Worm (Caenorhabditis elegans) whole organism, young adult: ENCODE data around the gene cth-2.
A peak's percentile ranks its signal among the peaks of the same experiment; 100 is the strongest.

ENCODE experiments used
- B0019.2 ChIP-seq: fragments of 200-800 bp; sonication (Bioruptor generic); conservative IDR thresholded peaks from 2 replicates; pipeline ENCODE4 v1.3.6; 2022; ENCODE audit warnings: missing genetic modification reagents, missing genetic modification characterization, missing compliant biosample characterization
- B0336.3 ChIP-seq: fragments of 200-800 bp; sonication (Bioruptor generic); IDR thresholded peaks from 2 replicates; pipeline ENCODE4 v1.3.6; 2022; ENCODE audit warnings: missing genetic modification characterization, missing compliant biosample characterization
- F39B2.1 ChIP-seq: fragments of 200-800 bp; sonication (Bioruptor generic); IDR thresholded peaks from 2 replicates; pipeline ENCODE4 v1.3.6; 2022; ENCODE audit warnings: missing genetic modification reagents, missing genetic modification characterization, missing compliant biosample characterization
- K11D2.4 ChIP-seq: fragments of 200-800 bp; sonication (Bioruptor generic); IDR thresholded peaks from 2 replicates; pipeline ENCODE4 v1.3.6; 2022; ENCODE audit warnings: missing genetic modification reagents, missing genetic modification characterization, missing compliant biosample characterization
- Y53G8AR.9 ChIP-seq: fragments of 200-800 bp; sonication (Bioruptor generic); conservative IDR thresholded peaks from 2 replicates; pipeline ENCODE4 v1.3.6; 2022; ENCODE audit warnings: missing genetic modification reagents, missing genetic modification characterization, missing compliant biosample characterization
- Y56A3A.18 ChIP-seq: fragments of 200-800 bp; sonication (Bioruptor generic); IDR thresholded peaks from 2 replicates; pipeline ENCODE4 v1.3.6; 2022; ENCODE audit warnings: missing genetic modification reagents, missing genetic modification characterization, missing compliant biosample characterization
- ama-1 ChIP-seq, 3 experiments: fragments of 150-350 bp in 1 of 3; sonication (generic microtip) in 2 of 3; optimal IDR thresholded peaks; 2 replicates each; lab custom pipeline; 2014 to 2018; ENCODE audit warnings: missing biosample characterization in 2 of 3, missing genetic modification characterization in 2 of 3, missing genetic modification reagents in 2 of 3
- bed-1 ChIP-seq: fragments of 200-800 bp; sonication (Bioruptor generic); IDR thresholded peaks from 2 replicates; pipeline ENCODE4 v1.3.6; 2022; ENCODE audit warnings: missing genetic modification reagents, missing genetic modification characterization, missing compliant biosample characterization
- cebp-1 ChIP-seq, 2 experiments: fragments of 200-800 bp in 1 of 2; sonication (Bioruptor generic) in 1 of 2; sonication (generic microtip) in 1 of 2; IDR thresholded peaks in 1 of 2; optimal IDR thresholded peaks in 1 of 2; 2 replicates each; pipeline versions ENCODE4 v1.3.6 to Lab custom; 2017 to 2022; ENCODE audit warnings: missing compliant biosample characterization in 2 of 2, missing genetic modification characterization in 2 of 2, mild to moderate bottlenecking in 1 of 2, missing genetic modification reagents in 1 of 2, moderate library complexity in 1 of 2
- ceh-27 ChIP-seq: fragments of 200-800 bp; sonication (Bioruptor generic); optimal IDR thresholded peaks from 2 replicates; lab custom pipeline; 2018; ENCODE audit warnings: mild to moderate bottlenecking, missing genetic modification characterization, moderate library complexity, missing compliant biosample characterization
- chd-7 ChIP-seq: sonication (generic microtip); optimal IDR thresholded peaks from 2 replicates; lab custom pipeline; 2016; ENCODE audit warnings: mild to moderate bottlenecking, missing genetic modification characterization, moderate library complexity, missing compliant biosample characterization
- dox-1 ChIP-seq: fragments of 200-800 bp; sonication (Bioruptor generic); IDR thresholded peaks from 2 replicates; pipeline ENCODE4 v1.3.6; 2022; ENCODE audit warnings: missing genetic modification reagents, missing genetic modification characterization, missing compliant biosample characterization
- efl-1 ChIP-seq: fragments of 150-350 bp; optimal IDR thresholded peaks from 2 replicates; lab custom pipeline; 2014; ENCODE audit warnings: missing biosample characterization, missing genetic modification reagents, missing genetic modification characterization
- egrh-3 ChIP-seq: fragments of 200-800 bp; sonication (Bioruptor generic); IDR thresholded peaks from 2 replicates; pipeline ENCODE4 v1.3.6; 2022; ENCODE audit warnings: missing genetic modification reagents, missing genetic modification characterization, missing compliant biosample characterization
- ekl-4 ChIP-seq: fragments of 200-800 bp; sonication (Bioruptor generic); IDR thresholded peaks from 2 replicates; pipeline ENCODE4 v1.3.6; 2022; ENCODE audit warnings: missing genetic modification reagents, missing genetic modification characterization, missing compliant biosample characterization
- fkh-3 ChIP-seq: sonication (generic microtip); optimal IDR thresholded peaks from 2 replicates; lab custom pipeline; 2016; ENCODE audit warnings: mild to moderate bottlenecking, missing genetic modification characterization, missing compliant biosample characterization
- hlh-12 ChIP-seq: sonication (generic microtip); optimal IDR thresholded peaks from 2 replicates; lab custom pipeline; 2016; ENCODE audit warnings: missing genetic modification characterization, missing compliant biosample characterization
- hmg-1.2 ChIP-seq: fragments of 200-800 bp; sonication (Bioruptor generic); IDR thresholded peaks from 2 replicates; pipeline ENCODE4 v1.3.6; 2022; ENCODE audit warnings: missing genetic modification reagents, missing genetic modification characterization, missing compliant biosample characterization
- hrde-1 ChIP-seq: sonication (generic microtip); optimal IDR thresholded peaks from 2 replicates; lab custom pipeline; 2016; ENCODE audit warnings: missing genetic modification characterization, mild to moderate bottlenecking, missing compliant biosample characterization, moderate library complexity, missing genotype, missing genetic modification reagents, borderline replicate concordance
- let-607 ChIP-seq, 2 experiments: fragments of 200-800 bp in 1 of 2; sonication (Bioruptor generic) in 1 of 2; sonication (generic microtip) in 1 of 2; optimal IDR thresholded peaks; 2 replicates each; lab custom pipeline; 2016 to 2018; ENCODE audit warnings: mild to moderate bottlenecking in 2 of 2, missing compliant biosample characterization in 2 of 2, missing genetic modification characterization in 2 of 2, moderate library complexity in 2 of 2, missing genotype in 1 of 2
- lin-35 ChIP-seq, 3 experiments: fragments of 150-350 bp in 2 of 3; sonication (generic microtip) in 1 of 3; optimal IDR thresholded peaks; 2 replicates each; lab custom pipeline; 2014 to 2018; ENCODE audit warnings: missing biosample characterization in 3 of 3, missing genetic modification characterization in 3 of 3, missing genetic modification reagents in 3 of 3
- lir-1 ChIP-seq: fragments of 200-800 bp; sonication (Bioruptor generic); conservative IDR thresholded peaks from 2 replicates; pipeline ENCODE4 v1.3.6; 2022; ENCODE audit warnings: missing genetic modification reagents, missing genetic modification characterization, missing compliant biosample characterization
- lsl-1 ChIP-seq: fragments of 200-800 bp; sonication (Bioruptor generic); optimal IDR thresholded peaks from 2 replicates; lab custom pipeline; 2018; ENCODE audit warnings: mild to moderate bottlenecking, missing genetic modification characterization, moderate library complexity, missing compliant biosample characterization
- madf-6 ChIP-seq: fragments of 200-800 bp; sonication (Bioruptor generic); IDR thresholded peaks from 2 replicates; pipeline ENCODE4 v1.3.6; 2022; ENCODE audit warnings: missing genetic modification reagents, missing genetic modification characterization, missing compliant biosample characterization
- mcd-1 ChIP-seq: fragments of 200-800 bp; sonication (Bioruptor generic); IDR thresholded peaks from 2 replicates; pipeline ENCODE4 v1.3.6; 2022; ENCODE audit warnings: missing genetic modification reagents, missing genetic modification characterization, missing compliant biosample characterization
- nfyb-1 ChIP-seq: fragments of 200-800 bp; sonication (Bioruptor generic); IDR thresholded peaks from 2 replicates; pipeline ENCODE4 v1.3.6; 2022; ENCODE audit warnings: missing genetic modification reagents, missing genetic modification characterization, missing compliant biosample characterization
- nhr-120 ChIP-seq: fragments of 200-800 bp; sonication (Bioruptor generic); IDR thresholded peaks from 2 replicates; pipeline ENCODE4 v1.3.6; 2022; ENCODE audit warnings: missing genetic modification characterization, missing compliant biosample characterization
- nhr-80 ChIP-seq: sonication (generic microtip); optimal IDR thresholded peaks from 2 replicates; lab custom pipeline; 2016; ENCODE audit warnings: missing genetic modification characterization, missing compliant biosample characterization
- pbrm-1 ChIP-seq: fragments of 200-800 bp; sonication (Bioruptor generic); IDR thresholded peaks from 2 replicates; pipeline ENCODE4 v1.3.6; 2022; ENCODE audit warnings: missing genetic modification reagents, missing genetic modification characterization, missing compliant biosample characterization
- repo-1 ChIP-seq: sonication (generic microtip); optimal IDR thresholded peaks from 2 replicates; lab custom pipeline; 2017; ENCODE audit warnings: mild to moderate bottlenecking, missing genetic modification characterization, missing compliant biosample characterization
- sea-2 ChIP-seq: fragments of 200-800 bp; sonication (Bioruptor generic); IDR thresholded peaks from 2 replicates; pipeline ENCODE4 v1.3.6; 2022; ENCODE audit warnings: missing genetic modification characterization, missing compliant biosample characterization
- snpc-1.1 ChIP-seq: sonication (generic microtip); optimal IDR thresholded peaks from 2 replicates; lab custom pipeline; 2017; ENCODE audit warnings: missing genetic modification characterization, mild to moderate bottlenecking, missing compliant biosample characterization, antibody characterized with exemption, moderate library complexity, missing genotype, missing genetic modification reagents; ENCODE audit not compliant: insufficient read depth
- tlf-1 ChIP-seq: fragments of 200-800 bp; sonication (Bioruptor generic); optimal IDR thresholded peaks from 2 replicates; lab custom pipeline; 2018; ENCODE audit warnings: mild to moderate bottlenecking, missing genetic modification characterization, missing compliant biosample characterization
- unc-130 ChIP-seq: sonication (generic microtip); optimal IDR thresholded peaks from 2 replicates; lab custom pipeline; 2016; ENCODE audit warnings: missing genetic modification reagents, missing genetic modification characterization, missing compliant biosample characterization
- xnd-1 ChIP-seq: sonication (generic microtip); optimal IDR thresholded peaks from 2 replicates; lab custom pipeline; 2016; ENCODE audit warnings: missing genotype, missing genetic modification reagents, missing genetic modification characterization, missing compliant biosample characterization
- zim-3 ChIP-seq: sonication (generic microtip); optimal IDR thresholded peaks from 2 replicates; lab custom pipeline; 2017; ENCODE audit warnings: mild to moderate bottlenecking, missing genetic modification characterization, moderate library complexity, missing compliant biosample characterization
- ztf-18 ChIP-seq: sonication (generic microtip); optimal IDR thresholded peaks from 2 replicates; lab custom pipeline; 2016; ENCODE audit warnings: missing genotype, mild to moderate bottlenecking, missing genetic modification characterization, missing compliant biosample characterization
- ztf-22 ChIP-seq: fragments of 200-800 bp; sonication (Bioruptor generic); optimal IDR thresholded peaks from 2 replicates; lab custom pipeline; 2018; ENCODE audit warnings: mild to moderate bottlenecking, missing genetic modification characterization, moderate library complexity, missing compliant biosample characterization
- ztf-25 ChIP-seq: fragments of 200-800 bp; sonication (Bioruptor generic); IDR thresholded peaks from 2 replicates; pipeline ENCODE4 v1.3.6; 2022; ENCODE audit warnings: missing genetic modification reagents, missing genetic modification characterization, missing compliant biosample characterization

cth-2 gene

DNA sequence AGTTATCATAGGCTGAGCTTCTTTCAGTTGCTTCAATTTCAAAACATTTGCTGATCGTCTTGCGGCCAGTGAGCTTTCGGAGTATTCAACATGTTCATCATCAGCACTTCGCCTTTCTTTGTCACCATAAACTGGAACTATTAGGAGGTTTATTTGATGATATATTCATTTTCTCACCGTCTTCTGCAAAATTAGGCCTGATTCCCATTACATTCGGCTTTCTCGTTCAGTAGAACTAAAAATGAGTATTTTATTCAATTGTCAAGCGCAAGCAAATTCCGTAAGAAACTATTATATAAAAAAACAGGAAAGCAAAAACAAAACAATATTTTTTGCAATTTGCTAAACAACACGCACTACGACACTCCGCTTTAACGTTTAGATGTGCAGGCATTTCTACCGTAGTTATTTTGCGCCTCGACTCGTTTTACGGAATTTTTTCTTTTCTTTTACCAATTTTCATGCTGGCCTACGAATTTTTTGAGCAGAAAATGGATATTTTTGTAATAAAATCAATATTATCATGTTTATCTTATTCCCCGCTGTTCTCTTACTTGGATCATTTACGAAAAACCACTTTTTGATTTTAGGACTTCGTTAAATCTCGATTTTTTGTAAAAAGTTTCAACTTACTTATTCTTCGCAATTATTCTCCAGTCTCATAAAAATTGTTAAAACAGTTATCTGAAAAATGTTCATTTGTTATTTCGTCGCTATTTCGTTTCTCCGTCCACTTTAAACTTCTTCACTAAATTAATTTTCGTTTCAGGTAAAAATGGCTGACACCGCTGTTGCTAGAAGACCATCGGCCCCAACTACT, 47.2 kb upstream of the cth-2 start, which contains the start of the genes farl-11 and rpl-33 (continued):
- peak; percentile 25 for TF ChIP-seq ceh-27 (GFP tag; lab: Kevin White, UChicago)
- TF ChIP-seq nhr-120: no peak
- peak in 1 of 3 experiments; percentile 51 for TF ChIP-seq lin-35 (GFP tag; optimal IDR thresholded peaks at IDR 0.05; lab: Kevin White, UChicago)
- peak; percentile 18 for TF ChIP-seq efl-1 (GFP tag; lab: Kevin White, UChicago)
- no peak for TF ChIP-seq ekl-4
- peak; percentile 50 for TF ChIP-seq mcd-1 (GFP tag; lab: Robert Waterston, UW)
- TF ChIP-seq ztf-22 (GFP tag; lab: Kevin White, UChicago): no peak

DNA sequence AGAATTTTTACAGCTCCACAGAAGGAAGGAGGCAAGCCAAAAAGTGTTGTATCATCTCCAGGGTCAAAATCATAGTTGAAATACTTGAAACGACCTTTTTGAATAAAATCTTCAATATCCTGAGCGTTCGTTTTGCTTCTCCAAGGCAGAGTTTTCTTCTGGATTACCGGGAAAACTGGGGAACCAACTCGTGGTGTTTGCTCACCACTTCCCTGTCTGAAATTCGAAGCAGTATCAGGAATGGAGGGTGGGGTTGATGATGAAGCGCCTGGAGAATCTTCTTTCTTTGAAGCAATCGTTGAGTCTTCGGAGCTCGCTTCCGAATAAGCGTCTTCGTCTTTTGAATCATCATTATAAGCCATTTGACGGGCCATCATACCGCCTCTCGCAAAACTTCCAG, 45.4 kb upstream of the cth-2 start:
- TF ChIP-seq lsl-1 (GFP tag; lab: Kevin White, UChicago) (no peak), sea-2 (GFP tag; lab: Robert Waterston, UW) (no peak)

DNA sequence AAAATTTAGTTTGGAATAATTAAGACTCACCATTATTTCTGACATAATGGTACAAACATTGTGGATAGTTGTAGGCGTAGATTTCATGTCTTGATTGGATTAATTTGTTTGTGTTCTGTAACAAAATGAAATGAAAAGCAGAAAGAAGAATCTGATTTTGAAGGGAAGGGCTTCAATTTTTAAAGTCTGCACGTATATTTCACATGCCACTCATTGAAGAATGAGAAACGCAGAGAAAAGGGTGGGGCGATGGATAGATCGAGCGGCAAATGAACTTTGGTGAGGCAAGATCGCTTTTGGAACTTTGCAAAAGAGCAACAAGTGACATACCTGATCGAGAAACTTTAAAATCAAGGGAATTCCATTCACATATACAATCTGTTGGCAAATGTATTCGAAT, 44.5 kb upstream of the cth-2 start:
- TF ChIP-seq ztf-25 (GFP tag; lab: Robert Waterston, UW): no peak
- TF ChIP-seq nhr-80 (tag; lab: Kevin White, UChicago): peak; percentile 30
- TF ChIP-seq unc-130 (GFP tag; lab: Kevin White, UChicago): no peak
- TF ChIP-seq, all 124 proteins: peak for 1

DNA sequence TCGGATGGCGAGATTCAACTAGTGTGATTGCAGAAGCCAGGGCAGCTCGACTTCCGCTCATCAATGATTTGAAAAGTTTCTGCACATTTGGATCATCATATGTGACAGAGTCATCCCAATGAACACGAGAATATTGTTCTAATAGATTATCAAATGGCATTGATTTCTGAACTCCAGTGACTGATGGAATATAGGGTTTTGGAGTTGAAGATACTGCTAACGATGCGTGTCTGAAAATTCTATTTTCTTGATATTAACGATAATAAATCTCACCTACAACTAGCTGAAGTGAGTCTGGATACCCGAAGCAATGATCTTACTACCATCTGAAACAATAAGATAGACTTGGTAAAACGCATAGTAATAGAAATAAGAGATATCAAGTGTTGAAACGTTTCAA, 43.1 kb upstream of the cth-2 start, which contains the start of gene mmaa-1:
Gene mmaa-1 (minus strand): TSS at position 328 of the 400 bp plus-strand sequence.
- TF ChIP-seq ama-1 (optimal IDR thresholded peaks at IDR 0.05; lab: Kevin White, UChicago) (peak; percentile 78), ama-1 (GFP tag; optimal IDR thresholded peaks at IDR 0.05; lab: Kevin White, UChicago) (no peak), let-607 (tag; optimal IDR thresholded peaks at IDR 0.05; lab: Kevin White, UChicago) (peak in 1 of 2 experiments; percentile 26), repo-1 (peak; percentile 71), Y56A3A.18 (GFP tag; lab: Robert Waterston, UW) (peak; percentile 78; the same call in 1 of the 2 replicates), egrh-3 (GFP tag; lab: Robert Waterston, UW) (no peak), snpc-1.1 (no peak), ekl-4 (no peak; the same call in 1 of the 2 replicates), hlh-12 (no peak), Y53G8AR.9 (GFP tag; lab: Robert Waterston, UW) (peak; percentile 88), zim-3 (peak; percentile 19), sea-2 (GFP tag; lab: Robert Waterston, UW) (no peak), hrde-1 (no peak), lir-1 (no peak), K11D2.4 (GFP tag; lab: Robert Waterston, UW) (0 out of 2 replicates have a peak, but pooled peaks have one; percentile 21), B0336.3 (GFP tag; lab: Robert Waterston, UW) (no peak; the same call in 1 of the 2 replicates), bed-1 (GFP tag; lab: Robert Waterston, UW) (0 out of 2 replicates have a peak, but pooled peaks have one; percentile 42), mcd-1 (GFP tag; lab: Robert Waterston, UW) (0 out of 2 replicates have a peak, but pooled peaks have one; percentile 32), F39B2.1 (GFP tag; lab: Robert Waterston, UW) (no peak), cebp-1 (GFP tag; IDR thresholded peaks at IDR 0.05; lab: Robert Waterston, UW) (no peak), cebp-1 (tag; optimal IDR thresholded peaks at IDR 0.05; lab: Kevin White, UChicago) (no peak), chd-7 (tag; lab: Kevin White, UChicago) (peak; percentile 69), dox-1 (GFP tag; lab: Robert Waterston, UW) (peak; percentile 34; the same call in 1 of the 2 replicates), pbrm-1 (no peak), madf-6 (GFP tag; lab: Robert Waterston, UW) (peak; percentile 25; the same call in 1 of the 2 replicates), xnd-1 (peak; percentile 10), hmg-1.2 (GFP tag; lab: Robert Waterston, UW) (peak; percentile 14; the same call in 1 of the 2 replicates), ztf-18 (tag; lab: Kevin White, UChicago) (no peak), B0019.2 (no peak), tlf-1 (GFP tag; lab: Kevin White, UChicago) (no peak), nfyb-1 (GFP tag; lab: Robert Waterston, UW) (peak; percentile 51; the same call in 1 of the 2 replicates), ceh-27 (GFP tag; lab: Kevin White, UChicago) (no peak), fkh-3 (peak; percentile 69)
